Worm (Caenorhabditis elegans): Measurements from ENCODE around the gene twk-13.

The twk-13 gene

DNA sequence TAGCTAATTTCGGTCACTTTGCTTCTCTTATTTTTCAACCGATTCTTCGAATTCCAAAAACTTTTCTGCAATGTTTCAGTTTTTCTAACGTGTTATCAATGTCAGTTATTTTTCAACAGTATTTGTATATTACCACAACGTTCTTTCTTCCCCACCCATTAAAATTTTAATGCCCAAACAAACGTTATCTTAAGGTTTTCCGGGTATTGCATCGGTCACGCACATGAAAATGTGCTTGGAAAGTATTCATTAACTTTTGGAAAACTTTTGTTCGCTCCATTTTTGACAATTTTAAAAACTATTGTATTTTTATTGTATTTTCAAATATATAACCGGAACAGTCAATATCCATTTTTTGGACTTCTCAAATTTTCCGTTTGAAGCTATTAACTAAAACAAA lies 41.7 kb downstream of the twk-13 start:
- TF ChIP-seq elt-2 (tag; optimal IDR thresholded peaks at IDR 0.05), result peak; percentile 65
- peak in 1 of 2 experiments; percentile 7 for TF ChIP-seq lin-35 (GFP tag; optimal IDR thresholded peaks at IDR 0.05)
- no peak for TF ChIP-seq skn-1 (tag; optimal IDR thresholded peaks at IDR 0.05)
- TF ChIP-seq efl-3 (GFP tag; optimal IDR thresholded peaks at IDR 0.05), result no peak

- TF ChIP-seq snpc-4 (tag; optimal IDR thresholded peaks at IDR 0.05) (no peak), ztf-4 (tag; optimal IDR thresholded peaks at IDR 0.05) (no peak), ets-5 (GFP tag; IDR thresholded peaks at IDR 0.05) (no peak), rnt-1 (tag; optimal IDR thresholded peaks at IDR 0.05) (peak; percentile 25), efl-3 (GFP tag; optimal IDR thresholded peaks at IDR 0.05) (peak; percentile 39), pqm-1 (tag; optimal IDR thresholded peaks at IDR 0.05) (no peak), ceh-82 (tag; optimal IDR thresholded peaks at IDR 0.05) (no peak), nhr-77 (tag; optimal IDR thresholded peaks at IDR 0.05) (no peak), unc-98 (GFP tag; IDR thresholded peaks at IDR 0.05) (no peak), vab-15 (tag; optimal IDR thresholded peaks at IDR 0.05) (no peak), elt-3 (tag; optimal IDR thresholded peaks at IDR 0.05) (peak in 1 of 6 experiments; percentile 40), mep-1 (tag; optimal IDR thresholded peaks at IDR 0.05) (peak; percentile 16), mef-2 (tag; optimal IDR thresholded peaks at IDR 0.05) (no peak), unc-130 (tag; optimal IDR thresholded peaks at IDR 0.05) (peak; percentile 2), nhr-85 (tag) (peak; percentile 96), blmp-1 (tag; optimal IDR thresholded peaks at IDR 0.05) (peak; percentile 38), nhr-20 (tag; optimal IDR thresholded peaks at IDR 0.05) (peak; percentile 36), hlh-17 (GFP tag; optimal IDR thresholded peaks at IDR 0.05; ENCODE audit: borderline replicate concordance) (no peak), ces-1 (GFP tag; optimal IDR thresholded peaks at IDR 0.05) (no peak), tbx-2 (tag; optimal IDR thresholded peaks at IDR 0.05) (peak; percentile 15), tlp-1 (tag; optimal IDR thresholded peaks at IDR 0.05) (no peak), irx-1 (tag; optimal IDR thresholded peaks at IDR 0.05) (peak; percentile 25), lsy-2 (tag; optimal IDR thresholded peaks at IDR 0.05) (peak in 1 of 2 experiments; percentile 48), grh-1 (GFP tag; IDR thresholded peaks at IDR 0.05) (peak; percentile 32; the same call in 1 of the 2 replicates), nhr-47 (tag; optimal IDR thresholded peaks at IDR 0.05) (peak; percentile 2), snu-23 (GFP tag; optimal IDR thresholded peaks at IDR 0.05) (peak; percentile 33), fkh-8 (tag; optimal IDR thresholded peaks at IDR 0.05) (no peak), fkh-4 (tag; optimal IDR thresholded peaks at IDR 0.05; ENCODE audit: borderline replicate concordance) (no peak), lin-14 (GFP tag; optimal IDR thresholded peaks at IDR 0.05) (peak; percentile 56), zag-1 (tag; optimal IDR thresholded peaks at IDR 0.05) (no peak), nhr-19 (GFP tag; conservative IDR thresholded peaks at IDR 0.05) (no peak; the same call in 1 of the 2 replicates), lin-35 (GFP tag; optimal IDR thresholded peaks at IDR 0.05) (peak in 1 of 2 experiments; percentile 23), nhr-12 (tag; optimal IDR thresholded peaks at IDR 0.05) (no peak), efl-1 (optimal IDR thresholded peaks at IDR 0.05) (no peak), efl-1 (GFP tag; optimal IDR thresholded peaks at IDR 0.05 in 1 of 2) (no peak), nhr-71 (tag; optimal IDR thresholded peaks at IDR 0.05) (peak; percentile 49), swsn-7 (tag; optimal IDR thresholded peaks at IDR 0.05) (no peak), ama-1 (optimal IDR thresholded peaks at IDR 0.05) (no peak)
These were observed 42.3 kb downstream of the twk-13 start for ce11 chrV:12295520-12295919.

- no peak for TF ChIP-seq efl-1 (optimal IDR thresholded peaks at IDR 0.05)
- TF ChIP-seq efl-1 (GFP tag; optimal IDR thresholded peaks at IDR 0.05 in 1 of 2), result peak in 1 of 2 experiments; percentile 87
- no peak for TF ChIP-seq ztf-4 (tag; optimal IDR thresholded peaks at IDR 0.05)
- TF ChIP-seq blmp-1 (tag; optimal IDR thresholded peaks at IDR 0.05), result peak; percentile 17
- peak in 1 of 2 experiments; percentile 10 for TF ChIP-seq lin-35 (GFP tag; optimal IDR thresholded peaks at IDR 0.05)
These were observed 42.8 kb downstream of the twk-13 start for ce11 chrV:12295015-12295414.
